In genomic region chrII:10039799-10040198, ce11 we compare ENCODE assay signal across 1 worm cellular context.
TF ChIP-seq lines count a peak whose summit lies in the region.

Gene let-268, minus strand, starts transcription at chrII:10039980.

TF ChIP-seq in whole organism, L4 larva, 104 proteins besides CTCF, POLR2A, EP300 and RAD21 (continued from another document):
- TF ChIP-seq nhr-237 (tag; optimal IDR thresholded peaks at IDR 0.05; lab: Kevin White, UChicago) (no peak), ceh-62 (tag; optimal IDR thresholded peaks at IDR 0.05; lab: Kevin White, UChicago) (no peak), dve-1 (tag; optimal IDR thresholded peaks at IDR 0.05; lab: Kevin White, UChicago; ENCODE audit: insufficient read depth) (no peak)
